Worm (Caenorhabditis elegans): ENCODE results near the gene sqt-2.
A peak's percentile ranks its signal among the peaks of the same experiment; 100 is the strongest.

sqt-2 gene

DNA sequence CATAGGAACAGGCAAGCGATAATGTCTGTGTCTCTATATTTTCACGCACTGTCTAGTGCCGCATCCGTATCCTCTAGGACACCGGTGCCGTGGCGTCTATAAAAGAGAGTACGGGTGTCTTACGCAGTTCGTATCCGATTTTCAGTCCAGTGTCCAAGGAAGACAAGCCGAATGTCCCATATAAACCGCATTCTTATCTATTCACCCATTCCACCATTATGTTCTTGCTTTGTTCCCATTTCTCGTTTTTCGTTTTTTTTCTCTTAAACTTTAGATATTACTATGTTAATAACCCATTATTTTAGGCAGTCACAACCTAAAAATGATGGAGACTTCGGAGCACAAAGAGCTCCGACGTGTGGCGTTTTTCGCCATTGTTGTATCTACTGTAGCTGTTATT is at the start of gene sqt-2:
Gene sqt-2, plus strand, starts transcription at position 301 of the 400 bp plus-strand sequence.
- TF ChIP-seq nhr-28 (tag; optimal IDR thresholded peaks at IDR 0.05) = no peak
- no peak for TF ChIP-seq nhr-12 (tag; optimal IDR thresholded peaks at IDR 0.05)
- TF ChIP-seq ztf-11 (tag; optimal IDR thresholded peaks at IDR 0.05) = no peak
- TF ChIP-seq elt-3 (tag; optimal IDR thresholded peaks at IDR 0.05) = no peak
- TF ChIP-seq lin-32 (GFP tag; optimal IDR thresholded peaks at IDR 0.05) = no peak
- TF ChIP-seq M03D4.4 (tag; optimal IDR thresholded peaks at IDR 0.05) = no peak
- no peak for TF ChIP-seq pha-4 (tag; optimal IDR thresholded peaks at IDR 0.05)
- TF ChIP-seq tbx-8 (GFP tag; optimal IDR thresholded peaks at IDR 0.05) = no peak
- no peak for TF ChIP-seq unc-62 (GFP tag; optimal IDR thresholded peaks at IDR 0.05)
- TF ChIP-seq cnd-1 (tag; optimal IDR thresholded peaks at IDR 0.05) = no peak
- no peak for TF ChIP-seq lin-13 (tag; optimal IDR thresholded peaks at IDR 0.05)

DNA sequence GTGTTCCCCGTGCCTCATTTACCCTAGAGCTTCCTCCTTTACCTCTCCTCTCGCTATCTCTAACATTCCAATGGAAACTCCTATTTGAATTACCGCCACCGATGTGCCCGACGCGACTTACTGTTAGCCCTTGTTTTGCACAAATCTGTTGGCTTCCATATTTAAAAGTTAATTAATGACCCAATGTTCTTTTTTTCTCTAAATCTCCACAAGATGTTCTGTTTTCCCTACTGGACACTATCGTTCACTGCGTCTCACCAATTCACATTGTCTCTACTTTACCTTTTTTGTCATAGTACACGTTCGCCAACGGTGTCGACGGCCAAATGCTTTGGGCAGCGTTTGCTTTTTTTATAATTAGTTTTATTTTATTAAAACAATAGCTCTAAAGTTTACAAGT is 22.5 kb upstream of the sqt-2 start:
- TF ChIP-seq unc-39 (tag; optimal IDR thresholded peaks at IDR 0.05) = no peak
- no peak for TF ChIP-seq M03D4.4 (tag; optimal IDR thresholded peaks at IDR 0.05)
- TF ChIP-seq bed-3 (GFP tag; optimal IDR thresholded peaks at IDR 0.05) = no peak
- TF ChIP-seq sptf-1 (tag; optimal IDR thresholded peaks at IDR 0.05) = no peak
- peak; percentile 35 for TF ChIP-seq mep-1 (tag; optimal IDR thresholded peaks at IDR 0.05)
- no peak for TF ChIP-seq sem-2 (GFP tag; optimal IDR thresholded peaks at IDR 0.05)
- no peak for TF ChIP-seq ztf-11 (tag; optimal IDR thresholded peaks at IDR 0.05)
- no peak for TF ChIP-seq ceh-39 (tag; optimal IDR thresholded peaks at IDR 0.05)
- no peak for TF ChIP-seq nhr-76 (tag; optimal IDR thresholded peaks at IDR 0.05)
- no peak for TF ChIP-seq drap-1 (GFP tag; optimal IDR thresholded peaks at IDR 0.05)
- TF ChIP-seq ham-2 (GFP tag; optimal IDR thresholded peaks at IDR 0.05) = peak; percentile 85
- peak; percentile 68 for TF ChIP-seq ces-1 (GFP tag; optimal IDR thresholded peaks at IDR 0.05)

DNA sequence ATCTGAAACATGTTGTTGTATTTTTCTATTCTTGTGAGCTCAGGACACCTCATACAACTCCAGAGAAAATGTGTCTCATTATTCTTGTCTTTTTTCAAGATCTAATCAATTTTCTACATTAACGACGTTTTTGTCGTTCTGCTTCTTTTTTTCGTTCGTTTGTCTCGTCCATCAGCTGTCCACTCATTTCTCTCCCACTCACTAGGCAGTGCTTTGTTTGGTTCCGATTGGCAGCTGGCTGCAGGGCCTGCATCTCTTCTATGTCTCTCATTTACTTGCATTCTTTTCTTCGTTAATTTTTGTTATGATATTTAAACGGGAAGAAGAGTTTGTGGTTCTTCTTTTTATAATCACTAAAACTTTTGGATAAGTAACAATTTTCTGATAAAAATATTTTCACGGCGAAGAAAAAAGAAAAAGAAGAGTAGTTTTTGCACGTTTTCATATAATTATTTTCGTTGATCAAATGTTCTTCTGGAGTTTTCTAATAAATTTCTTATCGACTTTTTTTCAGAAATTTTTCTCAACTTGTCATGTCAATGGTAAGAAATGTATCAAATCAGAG is 21.7 kb upstream of the sqt-2 start, which contains the start of gene 2L52.1:
Gene 2L52.1, plus strand, starts transcription at position 515 of the 565 bp plus-strand sequence.
- no peak for TF ChIP-seq elt-1 (tag; optimal IDR thresholded peaks at IDR 0.05; ENCODE audit: borderline replicate concordance, insufficient read depth)
- no peak for TF ChIP-seq snpc-4 (tag; optimal IDR thresholded peaks at IDR 0.05)
- peak; percentile 46 for TF ChIP-seq unc-62 (GFP tag; optimal IDR thresholded peaks at IDR 0.05)
- TF ChIP-seq unc-120 (tag; optimal IDR thresholded peaks at IDR 0.05; ENCODE audit: poor library complexity, severe bottlenecking) = peak; percentile 64
- TF ChIP-seq ces-1 (GFP tag; optimal IDR thresholded peaks at IDR 0.05) = peak; percentile 33
- no peak for TF ChIP-seq ceh-39 (tag; optimal IDR thresholded peaks at IDR 0.05)
- peak; percentile 49 for TF ChIP-seq cnd-1 (tag; optimal IDR thresholded peaks at IDR 0.05)
- no peak for TF ChIP-seq zip-8 (tag; optimal IDR thresholded peaks at IDR 0.05)
- no peak for TF ChIP-seq sptf-1 (tag; optimal IDR thresholded peaks at IDR 0.05)
- peak; percentile 92 for TF ChIP-seq hlh-1 (tag; optimal IDR thresholded peaks at IDR 0.05)

DNA sequence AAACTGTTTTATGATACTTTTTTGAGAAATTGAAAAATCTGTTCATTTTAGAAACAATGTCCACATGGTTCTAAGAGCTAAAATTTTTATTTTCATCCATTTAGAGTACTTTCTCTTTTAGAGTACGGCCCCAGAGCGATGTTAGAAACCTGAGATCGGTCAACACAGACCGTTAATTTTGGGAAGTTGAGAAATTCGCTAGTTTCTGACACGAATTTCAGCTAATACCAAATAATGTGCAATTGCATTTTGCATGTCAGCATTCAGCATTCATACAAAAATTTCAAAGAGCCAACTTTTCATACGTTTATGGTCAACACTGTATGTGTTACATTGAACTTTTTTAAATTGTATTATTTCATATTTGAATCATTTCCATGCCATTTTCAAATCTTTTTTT is 18.3 kb upstream of the sqt-2 start:
- TF ChIP-seq flh-1 (GFP tag; optimal IDR thresholded peaks at IDR 0.05) (no peak), ceh-43 (GFP tag; optimal IDR thresholded peaks at IDR 0.05) (no peak), sem-2 (GFP tag; optimal IDR thresholded peaks at IDR 0.05) (no peak), tbx-8 (GFP tag; optimal IDR thresholded peaks at IDR 0.05) (no peak), nhr-76 (tag; optimal IDR thresholded peaks at IDR 0.05) (no peak), elt-3 (tag; optimal IDR thresholded peaks at IDR 0.05) (no peak), ces-1 (GFP tag; optimal IDR thresholded peaks at IDR 0.05) (no peak), nhr-2 (tag; optimal IDR thresholded peaks at IDR 0.05) (no peak), ham-2 (GFP tag; optimal IDR thresholded peaks at IDR 0.05) (no peak), lsy-2 (tag; optimal IDR thresholded peaks at IDR 0.05) (no peak), M03D4.4 (tag; optimal IDR thresholded peaks at IDR 0.05) (no peak), elt-1 (tag; optimal IDR thresholded peaks at IDR 0.05; ENCODE audit: borderline replicate concordance, insufficient read depth) (no peak), mep-1 (tag; optimal IDR thresholded peaks at IDR 0.05) (no peak), blmp-1 (tag; optimal IDR thresholded peaks at IDR 0.05) (no peak), nhr-12 (tag; optimal IDR thresholded peaks at IDR 0.05) (no peak), ceh-83 (GFP tag; optimal IDR thresholded peaks at IDR 0.05) (no peak), unc-62 (GFP tag; optimal IDR thresholded peaks at IDR 0.05) (no peak), ceh-39 (tag; optimal IDR thresholded peaks at IDR 0.05) (no peak)

DNA sequence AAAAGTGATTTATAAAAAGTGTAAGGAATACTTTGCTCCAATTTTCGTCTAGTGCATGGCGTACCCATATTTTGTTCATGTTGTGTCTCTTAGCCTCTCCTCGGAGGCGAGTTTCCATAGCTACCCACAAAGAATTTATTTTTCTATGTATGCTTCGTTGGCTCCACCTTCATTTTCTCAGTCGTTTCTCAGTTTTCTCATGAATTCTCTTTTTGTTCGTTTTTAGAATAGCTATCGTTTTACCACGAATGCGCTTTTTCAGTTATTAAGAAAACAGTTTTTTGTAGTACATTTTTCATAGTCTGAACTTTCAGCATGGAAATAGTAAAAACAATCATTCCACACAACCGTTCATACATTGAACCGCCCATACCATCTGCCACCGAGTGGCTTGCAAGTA is 16.8 kb upstream of the sqt-2 start, which contains the start of gene osta-1:
Gene osta-1, plus strand, starts transcription at position 309 of the 400 bp plus-strand sequence.
- no peak for TF ChIP-seq zip-8 (tag; optimal IDR thresholded peaks at IDR 0.05)
- no peak for TF ChIP-seq bed-3 (GFP tag; optimal IDR thresholded peaks at IDR 0.05)

Data from whole organism, mixed stage, embryonic.